ENCODE assay signal across 1 fruit fly cellular context in genomic region chr2L:18658108-18658507, dm6.
A peak's percentile ranks its signal among the peaks of the same experiment; 100 is the strongest.
TF ChIP-seq lines count a peak whose summit lies in the region.

No protein-coding gene starts in this region.

TF ChIP-seq in whole organism, embryonic, 481 proteins besides CTCF, POLR2A, EP300 and RAD21 (continued from another document):
- TF ChIP-seq CG3407 (GFP tag; optimal IDR thresholded peaks at IDR 0.05; lab: Kevin White, UChicago) (no peak), CG30403 (GFP tag; optimal IDR thresholded peaks at IDR 0.05; lab: Kevin White, UChicago) (peak; percentile 34), CG10565 (GFP tag; optimal IDR thresholded peaks at IDR 0.05; lab: Kevin White, UChicago) (no peak), CG3281 (GFP tag; optimal IDR thresholded peaks at IDR 0.05; lab: Kevin White, UChicago) (peak; percentile 55), dati (GFP tag; IDR thresholded peaks at IDR 0.05; lab: Robert Waterston, UW) (no peak), CG2875 (GFP tag; optimal IDR thresholded peaks at IDR 0.05; lab: Kevin White, UChicago) (no peak), disco-r (GFP tag; optimal IDR thresholded peaks at IDR 0.05; lab: Kevin White, UChicago) (no peak), Doc3 (GFP tag; IDR thresholded peaks at IDR 0.05; lab: Robert Waterston, UW; ENCODE audit: partially characterized antibody) (no peak), sr (GFP tag; IDR thresholded peaks at IDR 0.05; lab: Robert Waterston, UW) (no peak), CG9876 (GFP tag; optimal IDR thresholded peaks at IDR 0.05; lab: Kevin White, UChicago) (no peak), GATAe (GFP tag; conservative IDR thresholded peaks at IDR 0.05; lab: Robert Waterston, UW) (no peak), CG31441 (GFP tag; IDR thresholded peaks at IDR 0.05; lab: Robert Waterston, UW) (peak; percentile 52; the same call in 1 of the 2 replicates), hkb (optimal IDR thresholded peaks at IDR 0.05; lab: Kevin White, UChicago) (no peak), hkb (GFP tag; IDR thresholded peaks at IDR 0.05; lab: Robert Waterston, UW) (peak; percentile 48; the same call in 1 of the 2 replicates), CG2129 (GFP tag; IDR thresholded peaks at IDR 0.05; lab: Robert Waterston, UW; ENCODE audit: partially characterized antibody) (no peak), CG1024 (GFP tag; IDR thresholded peaks at IDR 0.05; lab: Robert Waterston, UW) (no peak), sima (GFP tag; optimal IDR thresholded peaks at IDR 0.05; lab: Kevin White, UChicago) (no peak), Blimp-1 (GFP tag; optimal IDR thresholded peaks at IDR 0.05; lab: Kevin White, UChicago) (peak; percentile 36), wek (GFP tag; optimal IDR thresholded peaks at IDR 0.05; lab: Kevin White, UChicago) (no peak), lab (GFP tag; optimal IDR thresholded peaks at IDR 0.05; lab: Kevin White, UChicago) (peak; percentile 53), CG1647 (GFP tag; optimal IDR thresholded peaks at IDR 0.05; lab: Kevin White, UChicago) (no peak), CG9817 (tag; optimal IDR thresholded peaks at IDR 0.05; lab: Kevin White, UChicago) (no peak), gem (tag; optimal IDR thresholded peaks at IDR 0.05; lab: Kevin White, UChicago) (peak; percentile 35), CG17385 (GFP tag; optimal IDR thresholded peaks at IDR 0.05; lab: Kevin White, UChicago) (no peak), Tbp (GFP tag; optimal IDR thresholded peaks at IDR 0.05; lab: Kevin White, UChicago) (no peak), CG10543 (GFP tag; optimal IDR thresholded peaks at IDR 0.05; lab: Kevin White, UChicago) (no peak), al (GFP tag; IDR thresholded peaks at IDR 0.05; lab: Robert Waterston, UW) (no peak), Xrp1 (GFP tag; IDR thresholded peaks at IDR 0.05; lab: Robert Waterston, UW) (peak; percentile 25; the same call in 1 of the 2 replicates), row (GFP tag; IDR thresholded peaks at IDR 0.05; lab: Robert Waterston, UW) (peak; percentile 35; the same call in 1 of the 3 replicates), CG32772 (GFP tag; IDR thresholded peaks at IDR 0.05; lab: Robert Waterston, UW) (0 out of 2 replicates have a peak, but pooled peaks have one; percentile 7), CG5180 (GFP tag; optimal IDR thresholded peaks at IDR 0.05; lab: Kevin White, UChicago) (no peak), CG17361 (GFP tag; IDR thresholded peaks at IDR 0.05; lab: Robert Waterston, UW) (peak; percentile 57; the same call in 2 of the 3 replicates), nerfin-2 (GFP tag; IDR thresholded peaks at IDR 0.05; lab: Robert Waterston, UW; ENCODE audit: partially characterized antibody) (no peak), CG3726 (GFP tag; IDR thresholded peaks at IDR 0.05; lab: Robert Waterston, UW) (no peak), Meics (GFP tag; optimal IDR thresholded peaks at IDR 0.05; lab: Kevin White, UChicago) (peak; percentile 67), Vsx1 (GFP tag; optimal IDR thresholded peaks at IDR 0.05; lab: Kevin White, UChicago) (no peak), Ets97D (GFP tag; optimal IDR thresholded peaks at IDR 0.05; lab: Kevin White, UChicago) (no peak), CG17612 (GFP tag; IDR thresholded peaks at IDR 0.05; lab: Robert Waterston, UW) (no peak), CG10209 (GFP tag; optimal IDR thresholded peaks at IDR 0.05; lab: Kevin White, UChicago) (no peak), CG15269 (tag; optimal IDR thresholded peaks at IDR 0.05; lab: Kevin White, UChicago) (peak; percentile 47), Usf (GFP tag; optimal IDR thresholded peaks at IDR 0.05; lab: Kevin White, UChicago) (no peak), CG34224 (GFP tag; IDR thresholded peaks at IDR 0.05; lab: Robert Waterston, UW; ENCODE audit: partially characterized antibody) (no peak), BtbVII (GFP tag; optimal IDR thresholded peaks at IDR 0.05; lab: Kevin White, UChicago) (peak; percentile 8), HLH4C (GFP tag; IDR thresholded peaks at IDR 0.05; lab: Robert Waterston, UW; ENCODE audit: partially characterized antibody) (no peak), H2.0 (GFP tag; IDR thresholded peaks at IDR 0.05; lab: Robert Waterston, UW) (no peak), CG6175 (GFP tag; IDR thresholded peaks at IDR 0.05; lab: Robert Waterston, UW) (no peak), CG17359 (tag; optimal IDR thresholded peaks at IDR 0.05; lab: Kevin White, UChicago) (peak; percentile 28), CG6791 (GFP tag; IDR thresholded peaks at IDR 0.05; lab: Robert Waterston, UW; ENCODE audit: partially characterized antibody) (no peak), CG4617 (GFP tag; optimal IDR thresholded peaks at IDR 0.05; lab: Kevin White, UChicago; ENCODE audit: borderline replicate concordance) (no peak), repo (GFP tag; optimal IDR thresholded peaks at IDR 0.05; lab: Kevin White, UChicago) (no peak), Deaf1 (tag; optimal IDR thresholded peaks at IDR 0.05; lab: Kevin White, UChicago) (peak; percentile 5), CG12391 (tag; optimal IDR thresholded peaks at IDR 0.05; lab: Kevin White, UChicago) (no peak), wdn (GFP tag; IDR thresholded peaks at IDR 0.05; lab: Robert Waterston, UW) (no peak), CG9797 (GFP tag; optimal IDR thresholded peaks at IDR 0.05; lab: Kevin White, UChicago) (no peak), CG10267 (tag; optimal IDR thresholded peaks at IDR 0.05; lab: Kevin White, UChicago) (peak; percentile 24), CG9727 (GFP tag; optimal IDR thresholded peaks at IDR 0.05; lab: Kevin White, UChicago) (peak; percentile 39), Dip2 (GFP tag; IDR thresholded peaks at IDR 0.05; lab: Robert Waterston, UW) (no peak), Atf3 (GFP tag; optimal IDR thresholded peaks at IDR 0.05; lab: Kevin White, UChicago) (no peak), aop (GFP tag; IDR thresholded peaks at IDR 0.05; lab: Robert Waterston, UW) (no peak), CG10147 (GFP tag; optimal IDR thresholded peaks at IDR 0.05; lab: Kevin White, UChicago) (peak; percentile 55), CHES-1-like (GFP tag; optimal IDR thresholded peaks at IDR 0.05; lab: Kevin White, UChicago) (no peak), zen (tag; optimal IDR thresholded peaks at IDR 0.05; lab: Kevin White, UChicago) (no peak), CG8089 (GFP tag; optimal IDR thresholded peaks at IDR 0.05; lab: Kevin White, UChicago) (no peak), run (tag; optimal IDR thresholded peaks at IDR 0.05; lab: Kevin White, UChicago) (no peak), CG16815 (GFP tag; optimal IDR thresholded peaks at IDR 0.05; lab: Kevin White, UChicago) (no peak), ase (GFP tag; IDR thresholded peaks at IDR 0.05; lab: Robert Waterston, UW) (no peak), CG1233 (GFP tag; optimal IDR thresholded peaks at IDR 0.05; lab: Kevin White, UChicago) (no peak), fd102C (GFP tag; optimal IDR thresholded peaks at IDR 0.05; lab: Kevin White, UChicago) (no peak), CG8924 (tag; optimal IDR thresholded peaks at IDR 0.05; lab: Kevin White, UChicago) (peak; percentile 1), chn (GFP tag; optimal IDR thresholded peaks at IDR 0.05; lab: Kevin White, UChicago) (no peak), CG31388 (GFP tag; optimal IDR thresholded peaks at IDR 0.05; lab: Kevin White, UChicago) (no peak), Bteb2 (GFP tag; optimal IDR thresholded peaks at IDR 0.05; lab: Kevin White, UChicago) (no peak), Sin3A (optimal IDR thresholded peaks at IDR 0.05; lab: Kevin White, UChicago) (no peak), sens (GFP tag; lab: Kevin White, UChicago) (peak; percentile 54), jigr1 (GFP tag; IDR thresholded peaks at IDR 0.05; lab: Robert Waterston, UW) (no peak)
